Worm (Caenorhabditis elegans): ENCODE measurements around the gene F21D5.6.

ce11 chrIV:8725345-8725744, 15.8 kb downstream of the F21D5.6 start, which contains the start of gene pgm-3:
- no peak for TF ChIP-seq ceh-16 (tag; optimal IDR thresholded peaks at IDR 0.05)
- no peak for TF ChIP-seq blmp-1 (tag; optimal IDR thresholded peaks at IDR 0.05; ENCODE audit: insufficient read depth)
- no peak for TF ChIP-seq R02D3.7 (tag; optimal IDR thresholded peaks at IDR 0.05)
- TF ChIP-seq nhr-12 (tag; optimal IDR thresholded peaks at IDR 0.05): no peak
